Fruit fly (Drosophila melanogaster) Kc167 (cell line): ENCODE results near the gene CG12301.

Experiments used
- h ChIP-seq: fragments of >200 bp; optimal IDR thresholded peaks from 3 replicates; lab custom pipeline; 2018; ENCODE audit warnings: missing external identifiers
- insv ChIP-seq: fragments of >200 bp; optimal IDR thresholded peaks from 3 replicates; lab custom pipeline; 2018; ENCODE audit warnings: missing external identifiers
- psq ChIP-seq: fragments of >200 bp; optimal IDR thresholded peaks from 2 replicates; lab custom pipeline; 2017; ENCODE audit warnings: missing external identifiers

DNA sequence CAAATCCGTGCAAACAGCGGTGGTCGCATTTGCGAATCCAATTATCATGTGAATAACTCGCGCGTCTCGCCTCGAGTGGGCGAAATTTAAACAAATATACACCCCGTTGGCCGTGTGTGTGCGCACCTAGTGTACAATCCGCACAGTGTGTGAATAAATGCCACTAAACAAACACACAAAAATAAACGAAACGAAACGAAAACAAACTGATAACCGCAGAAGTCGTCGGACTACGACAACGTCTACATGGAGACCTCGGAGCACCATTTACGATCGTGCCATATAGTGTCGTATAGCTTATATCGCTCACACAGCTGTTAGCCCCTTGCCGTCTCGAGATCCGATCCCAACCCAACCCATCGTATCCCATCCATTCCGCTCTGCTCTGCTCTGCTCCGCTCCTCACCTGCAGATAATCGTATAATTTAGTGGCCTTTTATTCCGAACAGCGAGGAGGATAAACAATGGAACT is 14.1 kb upstream of the CG12301 start:
- TF ChIP-seq h (lab: Kevin White, UChicago) (no peak), insv (lab: Kevin White, UChicago) (no peak), psq (lab: Kevin White, UChicago) (no peak)
